Fruit fly (Drosophila melanogaster): ENCODE results near the gene Atg101.
A peak's percentile ranks its signal among the peaks of the same experiment; 100 is the strongest.

The Atg101 gene

DNA sequence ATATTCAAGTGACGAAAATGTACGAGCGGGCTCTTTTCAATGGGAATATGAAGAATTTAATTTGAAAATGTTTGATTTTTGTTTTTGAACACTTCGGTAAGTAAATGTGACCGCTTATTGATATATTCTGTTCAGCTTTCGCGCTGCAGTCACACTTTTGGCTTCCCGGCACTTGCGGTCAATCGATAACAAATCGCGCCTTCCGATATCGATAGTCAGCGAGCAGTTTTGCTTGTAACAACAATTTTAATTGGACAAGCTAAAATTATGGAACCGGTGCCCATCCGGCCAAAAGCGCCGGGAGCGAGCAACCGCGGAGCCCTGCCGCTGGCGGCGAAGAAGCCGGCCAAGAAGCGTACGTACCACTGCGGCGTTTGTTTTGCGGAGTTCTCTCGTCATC, 38.9 kb downstream of the Atg101 start, which contains the start of gene CG7101:
Gene CG7101, plus strand, starts transcription at position 196 of the 400 bp plus-strand sequence.
- TF ChIP-seq Ets97D (GFP tag; optimal IDR thresholded peaks at IDR 0.05) = peak; percentile 64
- TF ChIP-seq Sin3A (optimal IDR thresholded peaks at IDR 0.05) = peak; percentile 9
- TF ChIP-seq scrt (GFP tag; optimal IDR thresholded peaks at IDR 0.05) = no peak
- TF ChIP-seq BtbVII (GFP tag; optimal IDR thresholded peaks at IDR 0.05) = no peak
- peak; percentile 89 for TF ChIP-seq CG34422 (GFP tag; IDR thresholded peaks at IDR 0.05)
- TF ChIP-seq CkIIα-i1 (GFP tag; IDR thresholded peaks at IDR 0.05) = no peak
- TF ChIP-seq CG9797 (GFP tag; optimal IDR thresholded peaks at IDR 0.05) = peak; percentile 72
- peak; percentile 59 for TF ChIP-seq CG1603 (tag; optimal IDR thresholded peaks at IDR 0.05)
- TF ChIP-seq stwl (tag; optimal IDR thresholded peaks at IDR 0.05) = peak; percentile 98
- TF ChIP-seq Rfx (GFP tag; IDR thresholded peaks at IDR 0.05) = peak; percentile 21; the same call in 1 of the 2 replicates
- peak; percentile 11 for TF ChIP-seq phol (tag; optimal IDR thresholded peaks at IDR 0.05)
- peak; percentile 46 for TF ChIP-seq CG17186 (GFP tag; optimal IDR thresholded peaks at IDR 0.05)
- TF ChIP-seq CG7963 (GFP tag; IDR thresholded peaks at IDR 0.05; ENCODE audit: partially characterized antibody) = peak; percentile 70
- peak; percentile 52 for TF ChIP-seq inv (GFP tag; IDR thresholded peaks at IDR 0.05; ENCODE audit: partially characterized antibody)
- peak; percentile 73; the same call in 2 of the 3 replicates for TF ChIP-seq CG34224 (GFP tag; IDR thresholded peaks at IDR 0.05; ENCODE audit: partially characterized antibody)
- TF ChIP-seq CG3847 (GFP tag; IDR thresholded peaks at IDR 0.05) = peak; percentile 42; the same call in 1 of the 2 replicates
- TF ChIP-seq HmgZ (tag; optimal IDR thresholded peaks at IDR 0.05) = no peak
- peak; percentile 78 for TF ChIP-seq MBD-R2 (GFP tag; IDR thresholded peaks at IDR 0.05)
- TF ChIP-seq CG4854 (GFP tag; optimal IDR thresholded peaks at IDR 0.05) = no peak
- peak; percentile 94 for TF ChIP-seq CG3995 (GFP tag; optimal IDR thresholded peaks at IDR 0.05)
- TF ChIP-seq ap (GFP tag; IDR thresholded peaks at IDR 0.05) = no peak
- TF ChIP-seq Pdp1 (GFP tag; optimal IDR thresholded peaks at IDR 0.05) = peak in 1 of 2 experiments; percentile 37
- TF ChIP-seq rib (GFP tag; IDR thresholded peaks at IDR 0.05) = 0 out of 2 replicates have a peak, but pooled peaks have one; percentile 17
- TF ChIP-seq YL-1 (GFP tag; optimal IDR thresholded peaks at IDR 0.05) = peak; percentile 6
- TF ChIP-seq nmo (GFP tag; optimal IDR thresholded peaks at IDR 0.05) = peak; percentile 2
- peak; percentile 64 for TF ChIP-seq Sry-δ (GFP tag; optimal IDR thresholded peaks at IDR 0.05)
- TF ChIP-seq cad (GFP tag; optimal IDR thresholded peaks at IDR 0.05) = no peak
- TF ChIP-seq CG6791 (GFP tag; IDR thresholded peaks at IDR 0.05; ENCODE audit: partially characterized antibody) = peak; percentile 74
- peak; percentile 59; the same call in 1 of the 2 replicates for TF ChIP-seq hbn (GFP tag; IDR thresholded peaks at IDR 0.05; ENCODE audit: partially characterized antibody)
- TF ChIP-seq CG33557 (GFP tag; optimal IDR thresholded peaks at IDR 0.05) = no peak
- TF ChIP-seq Doc3 (GFP tag; IDR thresholded peaks at IDR 0.05; ENCODE audit: partially characterized antibody) = peak; percentile 47; the same call in 2 of the 3 replicates
- peak; percentile 33 for TF ChIP-seq sens (GFP tag)
- peak; percentile 48 for TF ChIP-seq MESR4 (GFP tag; optimal IDR thresholded peaks at IDR 0.05)
- peak; percentile 66 for TF ChIP-seq pzg (GFP tag; optimal IDR thresholded peaks at IDR 0.05)
- peak; percentile 61; the same call in 1 of the 3 replicates for TF ChIP-seq mld (GFP tag; IDR thresholded peaks at IDR 0.05; ENCODE audit: partially characterized antibody)
- TF ChIP-seq chinmo (GFP tag; IDR thresholded peaks at IDR 0.05; ENCODE audit: partially characterized antibody) = 0 out of 4 replicates have a peak, but pooled peaks have one; percentile 76
- TF ChIP-seq CG10366 (GFP tag; IDR thresholded peaks at IDR 0.05) = no peak
- TF ChIP-seq vvl (GFP tag; IDR thresholded peaks at IDR 0.05) = 0 out of 2 replicates have a peak, but pooled peaks have one; percentile 14
- peak; percentile 79 for TF ChIP-seq Bgb (GFP tag; IDR thresholded peaks at IDR 0.05; ENCODE audit: partially characterized antibody)
- peak; percentile 50; the same call in 2 of the 3 replicates for TF ChIP-seq knrl (GFP tag; IDR thresholded peaks at IDR 0.05; ENCODE audit: partially characterized antibody)
- no peak for TF ChIP-seq Asciz (GFP tag; optimal IDR thresholded peaks at IDR 0.05)
- TF ChIP-seq Elba2 (GFP tag; optimal IDR thresholded peaks at IDR 0.05) = no peak
- peak; percentile 50; the same call in 1 of the 3 replicates for TF ChIP-seq hb (GFP tag; IDR thresholded peaks at IDR 0.05; ENCODE audit: partially characterized antibody)
- no peak for TF ChIP-seq pho (GFP tag; optimal IDR thresholded peaks at IDR 0.05)
- TF ChIP-seq Opbp (GFP tag; IDR thresholded peaks at IDR 0.05; ENCODE audit: partially characterized antibody) = peak; percentile 71; the same call in 2 of the 3 replicates
- peak; percentile 70 for TF ChIP-seq bbx (GFP tag; IDR thresholded peaks at IDR 0.05; ENCODE audit: partially characterized antibody)
- TF ChIP-seq CG33213 (GFP tag; optimal IDR thresholded peaks at IDR 0.05) = no peak
- TF ChIP-seq CG9215 (GFP tag; IDR thresholded peaks at IDR 0.05) = no peak
